Fruit fly (Drosophila melanogaster): Measurements from ENCODE around the gene Muc26B.

Gene Muc26B

dm6 chr2L:6139082-6139481 lies 12.7 kb upstream of the Muc26B start, which contains the start of gene CG13991:
CG13991 (plus strand) TSS chr2L:6139382.
- TF ChIP-seq cyc (GFP tag; optimal IDR thresholded peaks at IDR 0.05), result no peak
- TF ChIP-seq esn (GFP tag; optimal IDR thresholded peaks at IDR 0.05), result no peak
- no peak for TF ChIP-seq vri (GFP tag; optimal IDR thresholded peaks at IDR 0.05)
- TF ChIP-seq CG6808 (GFP tag; optimal IDR thresholded peaks at IDR 0.05), result no peak
- TF ChIP-seq topi (GFP tag; optimal IDR thresholded peaks at IDR 0.05), result no peak
- TF ChIP-seq spab (GFP tag; optimal IDR thresholded peaks at IDR 0.05), result no peak
- no peak for TF ChIP-seq Eip78C (GFP tag)
- no peak for TF ChIP-seq CG9139 (GFP tag; optimal IDR thresholded peaks at IDR 0.05)
- TF ChIP-seq fd59A (GFP tag; optimal IDR thresholded peaks at IDR 0.05), result no peak

- TF ChIP-seq fd85E (GFP tag; optimal IDR thresholded peaks at IDR 0.05) (no peak), Sox15 (GFP tag; optimal IDR thresholded peaks at IDR 0.05) (no peak), esn (GFP tag; optimal IDR thresholded peaks at IDR 0.05) (no peak)
Measured at dm6 chr2L:6155041-6155440, 3.3 kb downstream of the Muc26B start, which contains the start of gene CG31639. CG31639 (minus strand) TSS chr2L:6155141.

DNA sequence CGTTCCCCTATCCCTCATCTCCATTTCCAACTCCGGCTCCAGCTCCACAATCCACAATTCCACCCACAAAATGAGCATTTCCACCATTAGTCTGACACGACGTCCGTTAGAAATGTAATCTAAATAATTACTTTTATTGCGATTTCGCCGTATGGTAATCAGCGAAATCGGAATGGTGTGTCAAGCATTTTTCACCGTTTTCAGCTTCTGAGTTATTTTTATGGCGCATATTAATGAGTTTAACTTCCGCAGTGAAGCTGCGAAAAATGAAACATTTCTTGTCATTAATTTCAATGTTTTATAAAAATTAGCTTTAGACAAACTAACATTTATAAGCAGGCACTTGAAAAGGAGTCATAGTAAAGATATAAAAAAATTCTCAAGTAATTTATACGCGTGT lies 8.3 kb downstream of the Muc26B start, which contains the start of gene CG13989:
TSS of gene CG13989 (plus strand) at position 301 of the 400 bp plus-strand sequence.
- TF ChIP-seq topi (GFP tag; optimal IDR thresholded peaks at IDR 0.05), result no peak
- no peak for TF ChIP-seq CG34406 (GFP tag; optimal IDR thresholded peaks at IDR 0.05)
- no peak for TF ChIP-seq CG9139 (GFP tag; optimal IDR thresholded peaks at IDR 0.05)
- TF ChIP-seq spab (GFP tag; optimal IDR thresholded peaks at IDR 0.05), result no peak
- TF ChIP-seq CG3919 (GFP tag; optimal IDR thresholded peaks at IDR 0.05), result no peak
- no peak for TF ChIP-seq CG10631 (GFP tag; optimal IDR thresholded peaks at IDR 0.05)
- TF ChIP-seq salr (GFP tag; optimal IDR thresholded peaks at IDR 0.05), result no peak
- no peak for TF ChIP-seq CG8119 (GFP tag; IDR thresholded peaks at IDR 0.05)
- TF ChIP-seq Gug (GFP tag; IDR thresholded peaks at IDR 0.05), result no peak
- TF ChIP-seq Hr39 (GFP tag; optimal IDR thresholded peaks at IDR 0.05), result no peak
- TF ChIP-seq Met (GFP tag; optimal IDR thresholded peaks at IDR 0.05), result no peak
- TF ChIP-seq CG6792 (GFP tag; optimal IDR thresholded peaks at IDR 0.05), result no peak

dm6 chr2L:6165686-6166085 lies 13.9 kb downstream of the Muc26B start:
- peak; percentile 77 for TF ChIP-seq Sox102F (GFP tag; optimal IDR thresholded peaks at IDR 0.05)
- TF ChIP-seq Hr38 (GFP tag; optimal IDR thresholded peaks at IDR 0.05), result no peak
- peak; percentile 74 for TF ChIP-seq OdsH (GFP tag; optimal IDR thresholded peaks at IDR 0.05)
- TF ChIP-seq lz (GFP tag; optimal IDR thresholded peaks at IDR 0.05), result peak; percentile 77
- no peak for TF ChIP-seq CG15336 (GFP tag; IDR thresholded peaks at IDR 0.05)
- TF ChIP-seq Lpt (GFP tag; optimal IDR thresholded peaks at IDR 0.05), result peak; percentile 35
- peak; percentile 61 for TF ChIP-seq achi (GFP tag; optimal IDR thresholded peaks at IDR 0.05)
- TF ChIP-seq CG8319 (GFP tag; optimal IDR thresholded peaks at IDR 0.05), result peak; percentile 53
- peak; percentile 71 for TF ChIP-seq acj6 (GFP tag; optimal IDR thresholded peaks at IDR 0.05)
- TF ChIP-seq CG1621 (tag; optimal IDR thresholded peaks at IDR 0.05), result peak; percentile 67
- TF ChIP-seq spab (GFP tag; optimal IDR thresholded peaks at IDR 0.05), result peak; percentile 66
- peak; percentile 75 for TF ChIP-seq CG3919 (GFP tag; optimal IDR thresholded peaks at IDR 0.05)
- peak; percentile 78 for TF ChIP-seq Met (GFP tag; optimal IDR thresholded peaks at IDR 0.05)
- peak; percentile 60 for TF ChIP-seq Ets21C (GFP tag; optimal IDR thresholded peaks at IDR 0.05)
- peak; percentile 78 for TF ChIP-seq CG10669 (GFP tag; optimal IDR thresholded peaks at IDR 0.05)
- TF ChIP-seq CG6163 (GFP tag; IDR thresholded peaks at IDR 0.05), result peak; percentile 67; the same call in 2 of the 3 replicates
- peak; percentile 73 for TF ChIP-seq CG10631 (GFP tag; optimal IDR thresholded peaks at IDR 0.05)
- peak; percentile 68 for TF ChIP-seq Smox (GFP tag; optimal IDR thresholded peaks at IDR 0.05)
- no peak for TF ChIP-seq CG11294 (GFP tag; IDR thresholded peaks at IDR 0.05)
- peak; percentile 76 for TF ChIP-seq CG31627 (GFP tag; optimal IDR thresholded peaks at IDR 0.05)
- TF ChIP-seq Sox14 (GFP tag; optimal IDR thresholded peaks at IDR 0.05), result peak; percentile 80
- peak; percentile 9 for TF ChIP-seq CG11762 (GFP tag; optimal IDR thresholded peaks at IDR 0.05; ENCODE audit: insufficient read depth)
- no peak for TF ChIP-seq Gug (GFP tag; IDR thresholded peaks at IDR 0.05)
- TF ChIP-seq CG11902 (GFP tag; optimal IDR thresholded peaks at IDR 0.05), result peak; percentile 74
- TF ChIP-seq CG34406 (GFP tag; optimal IDR thresholded peaks at IDR 0.05), result peak; percentile 67
- TF ChIP-seq eg (GFP tag; IDR thresholded peaks at IDR 0.05), result no peak
- no peak for TF ChIP-seq CG6854 (GFP tag; optimal IDR thresholded peaks at IDR 0.05)
- peak; percentile 84 for TF ChIP-seq Hr39 (GFP tag; optimal IDR thresholded peaks at IDR 0.05)
- peak; percentile 70 for TF ChIP-seq fd59A (GFP tag; optimal IDR thresholded peaks at IDR 0.05)
- peak; percentile 52 to 69 for TF ChIP-seq ss (GFP tag; optimal IDR thresholded peaks at IDR 0.05)
- peak; percentile 80 for TF ChIP-seq esn (GFP tag; optimal IDR thresholded peaks at IDR 0.05)
- peak; percentile 97 for TF ChIP-seq Eip78C (GFP tag)
- TF ChIP-seq dsx (GFP tag; optimal IDR thresholded peaks at IDR 0.05; ENCODE audit: poor library complexity, severe bottlenecking), result peak; percentile 52
- peak; percentile 3 for TF ChIP-seq CG16779 (tag; optimal IDR thresholded peaks at IDR 0.05)

Measured in whole organism, prepupa.